Worm (Caenorhabditis elegans): ENCODE results near the gene C15C8.5.

C15C8.5 gene

DNA sequence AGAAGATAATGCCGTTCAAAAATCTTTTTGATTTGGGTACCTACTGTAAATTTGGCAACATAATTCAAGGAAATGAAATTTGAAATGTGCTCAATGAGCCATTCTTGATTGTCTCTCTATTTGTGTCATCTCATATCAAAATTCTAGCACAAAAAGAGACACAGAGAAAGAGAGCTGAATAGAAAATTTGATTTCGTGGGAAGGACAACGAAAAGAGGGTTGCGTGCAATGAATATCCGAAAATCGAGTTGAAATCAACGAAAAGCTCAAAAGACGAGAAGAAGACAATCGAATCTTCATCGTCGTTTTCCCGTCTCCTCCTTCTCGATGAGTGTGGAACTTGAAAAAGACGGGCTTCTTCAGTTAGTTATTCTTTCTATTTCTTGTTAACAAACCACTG lies at the start of gene C15C8.5:
TSS of gene C15C8.5 (plus strand) at position 152 of the 400 bp plus-strand sequence.
- TF ChIP-seq W03F9.2 (tag; optimal IDR thresholded peaks at IDR 0.05) (no peak), dao-5 (tag; optimal IDR thresholded peaks at IDR 0.05) (no peak), him-1 (tag; optimal IDR thresholded peaks at IDR 0.05) (no peak)

- TF ChIP-seq him-1 (tag; optimal IDR thresholded peaks at IDR 0.05) (no peak), dao-5 (tag; optimal IDR thresholded peaks at IDR 0.05) (no peak), W03F9.2 (tag; optimal IDR thresholded peaks at IDR 0.05) (no peak)
Observed at ce11 chrV:12701613-12702012, 46.2 kb upstream of the C15C8.5 start.

DNA sequence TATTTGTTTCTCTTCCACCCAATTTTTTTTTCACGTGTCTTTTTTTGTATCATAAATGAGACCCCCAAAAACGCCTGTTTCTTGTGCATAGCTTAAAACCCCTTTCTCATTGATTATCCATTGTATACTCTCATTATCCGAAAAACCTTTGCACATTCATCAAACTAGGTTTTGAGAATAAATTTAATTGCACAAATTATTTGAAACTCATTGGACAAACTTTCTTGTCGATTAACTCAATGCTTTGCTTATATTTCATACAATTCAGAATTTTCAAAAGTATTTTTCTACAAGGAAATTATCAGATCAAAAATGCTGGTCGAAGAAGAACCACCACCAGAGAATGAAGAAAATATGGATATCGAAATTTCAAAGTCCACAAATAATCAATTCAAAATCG lies 43.7 kb upstream of the C15C8.5 start, which contains the start of gene R11D1.1:
TSS of gene R11D1.1 (plus strand) at position 301 of the 400 bp plus-strand sequence.
- no peak for TF ChIP-seq him-1 (tag; optimal IDR thresholded peaks at IDR 0.05)
- no peak for TF ChIP-seq W03F9.2 (tag; optimal IDR thresholded peaks at IDR 0.05)
- no peak for TF ChIP-seq dao-5 (tag; optimal IDR thresholded peaks at IDR 0.05)

- no peak for TF ChIP-seq W03F9.2 (tag; optimal IDR thresholded peaks at IDR 0.05)
- TF ChIP-seq him-1 (tag; optimal IDR thresholded peaks at IDR 0.05): no peak
- no peak for TF ChIP-seq dao-5 (tag; optimal IDR thresholded peaks at IDR 0.05)
Observed at ce11 chrV:12706511-12706910, 41.3 kb upstream of the C15C8.5 start.

DNA sequence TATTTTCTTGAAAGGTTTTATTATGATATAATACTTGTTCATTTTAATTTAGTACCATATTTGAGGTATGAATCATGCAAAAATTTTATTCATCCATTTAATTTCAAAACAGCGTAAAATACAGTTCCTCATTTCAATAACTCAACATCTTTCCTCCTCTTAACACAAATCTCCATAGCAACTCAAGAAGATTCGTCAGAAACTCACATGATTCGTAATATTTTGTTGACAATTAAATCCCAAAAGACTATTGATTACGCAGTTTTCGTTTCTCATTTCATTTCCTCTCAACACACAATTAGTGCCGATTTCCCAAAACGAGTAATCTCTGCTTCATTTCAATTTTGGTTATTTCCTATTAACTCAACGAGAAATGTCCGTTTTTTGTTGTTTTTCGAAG lies 39.5 kb upstream of the C15C8.5 start, which contains the start of gene R11D1.2:
TSS of gene R11D1.2 (plus strand) at position 301 of the 400 bp plus-strand sequence.
- TF ChIP-seq him-1 (tag; optimal IDR thresholded peaks at IDR 0.05): no peak
- TF ChIP-seq dao-5 (tag; optimal IDR thresholded peaks at IDR 0.05): no peak
- TF ChIP-seq W03F9.2 (tag; optimal IDR thresholded peaks at IDR 0.05): no peak

DNA sequence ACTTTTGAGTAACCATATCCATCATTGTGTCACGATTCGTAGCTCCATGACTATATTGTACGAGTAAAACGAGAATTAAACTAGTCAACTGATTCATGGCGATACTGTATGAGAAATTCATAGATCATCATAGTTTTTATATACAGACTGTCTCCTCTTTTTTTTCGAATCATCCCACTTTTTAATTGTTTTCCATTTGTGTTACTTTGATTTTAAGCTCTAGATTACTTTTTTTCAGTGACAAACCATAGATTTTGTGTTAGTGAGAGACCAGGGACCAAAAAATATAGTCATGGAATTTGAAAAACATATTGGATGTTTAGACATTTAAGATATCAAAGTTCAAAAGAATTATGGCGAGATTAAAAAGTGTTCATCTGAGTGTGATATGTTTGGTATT lies 35.8 kb upstream of the C15C8.5 start, which contains the start of gene R11D1.3:
TSS of gene R11D1.3 (minus strand) at position 101 of the 400 bp plus-strand sequence.
- TF ChIP-seq him-1 (tag; optimal IDR thresholded peaks at IDR 0.05) (no peak), W03F9.2 (tag; optimal IDR thresholded peaks at IDR 0.05) (no peak), dao-5 (tag; optimal IDR thresholded peaks at IDR 0.05) (no peak)

- TF ChIP-seq him-1 (tag; optimal IDR thresholded peaks at IDR 0.05): no peak
- no peak for TF ChIP-seq W03F9.2 (tag; optimal IDR thresholded peaks at IDR 0.05)
- no peak for TF ChIP-seq dao-5 (tag; optimal IDR thresholded peaks at IDR 0.05)
Observed at ce11 chrV:12714120-12714519, 33.7 kb upstream of the C15C8.5 start, which contains the start of gene R11D1.4. Gene R11D1.4 (minus strand): TSS chrV:12714220.

- TF ChIP-seq dao-5 (tag; optimal IDR thresholded peaks at IDR 0.05) (no peak), him-1 (tag; optimal IDR thresholded peaks at IDR 0.05) (no peak), W03F9.2 (tag; optimal IDR thresholded peaks at IDR 0.05) (no peak)
Observed at ce11 chrV:12716447-12716846, 31.4 kb upstream of the C15C8.5 start, which contains the start of gene str-178. Gene str-178 (minus strand): TSS chrV:12716547.

ce11 chrV:12718622-12719021 lies 29.2 kb upstream of the C15C8.5 start, which contains the start of gene str-181:
Gene str-181 (minus strand): TSS chrV:12718722.
- TF ChIP-seq him-1 (tag; optimal IDR thresholded peaks at IDR 0.05): no peak
- TF ChIP-seq dao-5 (tag; optimal IDR thresholded peaks at IDR 0.05): no peak
- TF ChIP-seq W03F9.2 (tag; optimal IDR thresholded peaks at IDR 0.05): no peak

DNA sequence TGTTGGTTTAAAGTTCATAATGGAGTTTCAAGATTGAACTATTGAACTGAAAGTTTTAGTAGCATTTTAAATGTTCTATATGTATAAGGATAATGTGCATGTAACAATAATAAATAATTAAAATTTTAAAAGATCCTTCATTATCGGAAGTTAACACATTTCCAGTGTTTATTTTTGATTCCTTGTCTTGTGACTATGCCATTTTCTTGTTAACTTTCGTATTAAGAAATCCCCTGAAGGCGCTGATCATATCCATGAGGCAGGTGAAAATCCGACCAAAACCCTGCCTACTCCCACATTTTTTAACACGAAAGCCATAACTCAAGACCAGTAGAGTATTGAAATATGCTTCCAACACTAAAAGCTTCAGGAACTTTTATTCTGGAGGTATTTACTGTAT lies 28.1 kb upstream of the C15C8.5 start, which contains the start of gene R11D1.7:
TSS of gene R11D1.7 (plus strand) at position 301 of the 400 bp plus-strand sequence.
- no peak for TF ChIP-seq him-1 (tag; optimal IDR thresholded peaks at IDR 0.05)
- no peak for TF ChIP-seq W03F9.2 (tag; optimal IDR thresholded peaks at IDR 0.05)
- no peak for TF ChIP-seq dao-5 (tag; optimal IDR thresholded peaks at IDR 0.05)

DNA sequence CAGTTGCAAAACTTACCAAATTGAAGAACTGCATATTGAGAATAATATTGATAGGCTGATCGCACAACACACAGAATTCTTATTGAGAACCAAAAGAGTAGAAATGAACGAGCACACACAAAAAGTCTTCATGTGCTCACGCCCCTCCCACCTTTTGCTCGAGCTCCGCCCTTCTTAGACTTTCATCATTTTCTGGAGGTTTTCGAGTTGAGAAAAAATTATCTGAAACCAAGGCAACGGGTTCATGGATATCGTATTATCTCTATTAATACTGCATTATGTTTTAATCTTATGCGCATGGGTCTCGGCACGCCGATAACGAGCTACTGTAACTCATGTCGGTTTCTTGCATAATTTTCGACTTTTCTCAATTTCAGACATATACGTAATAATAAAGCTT lies 21.9 kb upstream of the C15C8.5 start, which contains the start of gene R11D1.12:
TSS of gene R11D1.12 (minus strand) at position 101 of the 400 bp plus-strand sequence.
- TF ChIP-seq W03F9.2 (tag; optimal IDR thresholded peaks at IDR 0.05): no peak
- TF ChIP-seq dao-5 (tag; optimal IDR thresholded peaks at IDR 0.05): no peak
- no peak for TF ChIP-seq him-1 (tag; optimal IDR thresholded peaks at IDR 0.05)

DNA sequence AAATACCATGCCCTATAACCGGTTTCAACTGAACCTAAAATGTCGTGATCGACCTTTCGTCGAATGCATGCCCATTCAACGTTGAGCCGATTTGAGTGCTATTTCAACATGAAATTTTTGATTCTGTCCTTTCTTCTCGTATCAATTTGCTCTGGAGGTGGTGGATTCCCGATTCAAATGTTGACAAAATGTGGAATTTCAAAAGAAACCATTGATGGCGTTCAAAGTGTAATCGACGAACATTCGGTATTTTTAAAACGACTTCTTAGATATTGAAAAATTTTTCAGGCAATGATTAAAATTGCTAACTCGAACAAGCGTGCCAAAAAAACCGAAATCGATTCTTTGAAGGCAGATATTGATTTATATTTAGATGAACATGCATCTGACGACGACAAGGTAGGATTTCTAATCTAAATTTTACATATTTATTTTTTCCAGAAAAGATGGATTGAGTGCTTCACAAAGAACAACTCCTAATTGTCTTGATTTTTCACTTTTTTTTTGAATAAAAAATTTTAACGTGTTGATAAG lies 20.6 kb upstream of the C15C8.5 start, which contains the start of gene R11D1.13:
TSS of gene R11D1.13 (plus strand) at position 51 of the 534 bp plus-strand sequence.
- TF ChIP-seq W03F9.2 (tag; optimal IDR thresholded peaks at IDR 0.05): no peak
- no peak for TF ChIP-seq dao-5 (tag; optimal IDR thresholded peaks at IDR 0.05)
- no peak for TF ChIP-seq him-1 (tag; optimal IDR thresholded peaks at IDR 0.05)

ce11 chrV:12728062-12728665 lies 19.6 kb upstream of the C15C8.5 start, which contains the start of the genes rpl-28 and mrpl-49:
Gene rpl-28 (minus strand): TSS chrV:12728112.
Gene mrpl-49 (plus strand): TSS chrV:12728631.
- peak; percentile 93 for TF ChIP-seq W03F9.2 (tag; optimal IDR thresholded peaks at IDR 0.05)
- TF ChIP-seq dao-5 (tag; optimal IDR thresholded peaks at IDR 0.05): no peak
- TF ChIP-seq him-1 (tag; optimal IDR thresholded peaks at IDR 0.05): peak; percentile 15

DNA sequence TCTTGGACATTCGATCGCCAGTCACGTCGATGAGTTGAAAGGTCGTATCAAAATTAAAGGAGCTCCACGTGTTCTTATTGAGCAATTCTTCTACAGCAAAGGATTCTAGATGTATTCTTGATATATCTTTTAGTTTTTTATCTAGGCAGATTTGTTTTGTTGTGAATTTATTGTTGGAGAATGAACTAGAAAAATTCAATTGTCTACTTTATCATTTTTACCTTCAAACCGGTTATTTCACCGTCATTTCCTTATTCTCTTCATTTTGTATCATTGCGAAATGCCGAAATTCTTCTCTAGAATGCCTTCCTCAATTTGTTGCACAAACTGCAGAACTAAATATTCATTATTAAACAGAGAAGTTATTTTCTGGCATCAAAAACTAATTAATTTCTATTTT lies 18.6 kb upstream of the C15C8.5 start, which contains the start of gene R11D1.10:
TSS of gene R11D1.10 (plus strand) at position 301 of the 400 bp plus-strand sequence.
- TF ChIP-seq W03F9.2 (tag; optimal IDR thresholded peaks at IDR 0.05): no peak
- TF ChIP-seq him-1 (tag; optimal IDR thresholded peaks at IDR 0.05): no peak
- TF ChIP-seq dao-5 (tag; optimal IDR thresholded peaks at IDR 0.05): no peak

All from whole organism, L4/young adult.